Worm (Caenorhabditis elegans): Measurements from ENCODE around the gene C45E5.1.

Gene C45E5.1

DNA sequence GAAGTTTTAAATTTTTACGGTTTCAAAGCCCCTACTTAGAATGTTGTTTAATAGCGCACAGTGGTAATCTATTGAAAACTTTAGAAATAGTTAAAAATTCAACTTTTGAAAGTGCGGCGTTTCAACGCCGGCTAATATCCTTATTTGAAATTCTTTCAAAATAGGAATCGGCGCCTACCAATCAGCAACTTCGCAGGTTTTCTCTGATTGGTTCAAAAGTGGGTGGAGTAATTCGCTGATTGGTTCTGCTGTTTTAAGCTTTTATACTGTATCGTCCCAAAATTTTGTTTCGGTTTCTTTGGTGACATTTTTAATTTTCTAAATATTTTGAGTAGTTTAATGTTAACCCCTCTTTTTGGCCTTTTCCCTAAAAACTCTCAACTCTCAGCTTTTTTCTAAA lies 7.8 kb downstream of the C45E5.1 start:
- TF ChIP-seq him-1 (tag; optimal IDR thresholded peaks at IDR 0.05) = no peak

DNA sequence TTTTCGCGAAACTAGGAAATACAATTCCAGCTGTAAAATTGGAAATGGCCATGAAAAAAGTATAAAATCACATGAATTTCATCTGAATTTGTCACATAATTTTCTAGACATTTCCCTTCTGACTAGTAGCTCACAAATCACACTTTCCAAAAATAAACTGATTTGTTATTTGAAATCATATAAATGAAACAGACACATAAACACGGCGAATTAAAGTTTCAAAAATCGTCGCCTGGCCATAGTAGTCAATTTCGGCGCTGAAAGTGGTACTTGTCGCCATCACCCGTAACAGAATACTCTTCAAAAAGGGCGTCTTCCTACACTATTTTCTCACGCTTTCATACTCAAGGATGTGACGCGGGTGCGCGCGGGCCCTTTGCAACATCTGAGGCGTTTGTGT lies 8.5 kb downstream of the C45E5.1 start:
- TF ChIP-seq W03F9.2 (tag; optimal IDR thresholded peaks at IDR 0.05) (no peak), dao-5 (tag; optimal IDR thresholded peaks at IDR 0.05) (no peak), him-1 (tag; optimal IDR thresholded peaks at IDR 0.05) (no peak)

DNA sequence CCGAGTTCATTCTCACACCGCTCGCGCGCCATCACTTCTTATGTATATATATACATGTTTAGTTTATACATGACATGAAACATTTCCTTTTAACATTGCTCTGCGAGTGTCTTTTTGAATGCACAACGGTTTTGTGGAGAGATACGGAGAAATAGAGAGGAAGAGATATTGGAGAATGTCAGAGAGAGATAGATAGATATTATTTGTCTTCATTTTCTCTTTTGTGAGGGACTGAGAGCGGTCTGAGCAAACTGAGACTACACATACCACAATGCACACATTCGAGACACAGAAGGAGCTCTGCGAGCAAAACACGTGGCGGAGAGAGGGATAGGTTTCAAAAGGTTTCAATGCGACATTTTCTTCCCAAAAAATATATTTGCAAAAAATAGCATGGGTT lies 9.1 kb downstream of the C45E5.1 start:
- no peak for TF ChIP-seq him-1 (tag; optimal IDR thresholded peaks at IDR 0.05)

DNA sequence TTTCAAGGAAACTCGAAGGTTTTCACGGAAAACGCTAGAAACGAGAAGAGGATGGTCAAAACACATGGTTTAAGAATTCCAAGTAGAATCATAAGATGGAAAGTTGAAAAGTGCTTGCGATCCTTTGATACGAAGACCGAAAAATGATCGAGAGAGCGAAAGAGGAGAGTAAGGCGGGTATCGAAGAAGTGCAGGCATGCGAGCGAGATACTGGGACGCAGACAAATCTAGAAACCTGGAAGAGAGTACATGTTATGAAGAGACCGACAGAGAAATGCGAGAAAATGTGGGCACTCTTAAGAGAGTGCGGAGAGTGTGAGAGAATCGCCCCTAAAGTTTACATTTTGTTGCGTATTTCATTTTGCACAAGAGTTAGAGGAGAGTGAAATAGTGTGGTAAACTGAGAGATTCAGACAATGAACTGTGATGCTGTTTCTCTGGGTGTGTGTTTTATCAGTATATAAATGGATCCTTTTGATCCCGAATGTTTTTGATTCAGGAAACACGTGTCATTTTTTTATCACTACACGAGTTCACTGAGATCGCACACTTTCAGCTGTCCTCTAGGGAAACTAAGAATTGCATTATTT lies 9.8 kb downstream of the C45E5.1 start:
- TF ChIP-seq dao-5 (tag; optimal IDR thresholded peaks at IDR 0.05) (no peak), him-1 (tag; optimal IDR thresholded peaks at IDR 0.05) (no peak), W03F9.2 (tag; optimal IDR thresholded peaks at IDR 0.05) (no peak)

DNA sequence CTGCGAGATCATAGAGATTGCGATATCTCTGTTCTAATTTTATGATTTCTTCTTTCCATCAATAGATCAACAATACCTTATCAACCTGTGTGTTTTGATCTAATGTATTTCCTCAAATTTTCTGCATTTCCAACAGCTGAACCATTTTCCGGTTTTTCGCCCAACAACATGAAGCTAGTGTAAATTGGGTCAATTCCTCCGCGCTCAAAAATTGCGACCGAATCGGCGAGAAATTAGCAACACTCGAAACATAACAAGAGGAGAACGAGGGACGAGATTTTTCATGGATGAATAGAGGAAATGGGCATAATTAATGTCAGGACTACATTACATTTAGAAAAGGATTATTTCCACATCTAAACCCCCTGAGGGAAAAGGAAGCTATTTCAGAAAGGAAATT lies 10.6 kb downstream of the C45E5.1 start:
- TF ChIP-seq dao-5 (tag; optimal IDR thresholded peaks at IDR 0.05) (no peak), him-1 (tag; optimal IDR thresholded peaks at IDR 0.05) (no peak), W03F9.2 (tag; optimal IDR thresholded peaks at IDR 0.05) (no peak)

DNA sequence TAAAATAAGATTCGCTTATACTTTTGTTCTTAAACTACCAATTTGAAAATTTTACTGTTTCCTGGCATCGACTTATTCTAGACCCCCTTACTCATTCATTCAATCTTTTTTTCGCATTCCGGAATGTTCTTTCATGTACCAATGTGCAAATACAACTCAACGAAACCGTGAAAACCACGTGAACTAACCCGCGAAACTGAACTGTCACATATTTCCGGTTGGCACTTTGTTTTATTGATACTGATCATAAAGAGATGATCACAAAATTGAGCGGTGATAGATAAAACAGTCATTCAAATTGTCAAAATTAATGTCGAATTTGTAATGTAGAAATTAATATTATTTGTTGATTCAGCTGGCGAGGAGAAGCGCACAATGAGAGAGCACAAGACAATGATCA lies 11.7 kb downstream of the C45E5.1 start:
- TF ChIP-seq dao-5 (tag; optimal IDR thresholded peaks at IDR 0.05) = no peak
- TF ChIP-seq W03F9.2 (tag; optimal IDR thresholded peaks at IDR 0.05) = no peak
- TF ChIP-seq him-1 (tag; optimal IDR thresholded peaks at IDR 0.05) = no peak

DNA sequence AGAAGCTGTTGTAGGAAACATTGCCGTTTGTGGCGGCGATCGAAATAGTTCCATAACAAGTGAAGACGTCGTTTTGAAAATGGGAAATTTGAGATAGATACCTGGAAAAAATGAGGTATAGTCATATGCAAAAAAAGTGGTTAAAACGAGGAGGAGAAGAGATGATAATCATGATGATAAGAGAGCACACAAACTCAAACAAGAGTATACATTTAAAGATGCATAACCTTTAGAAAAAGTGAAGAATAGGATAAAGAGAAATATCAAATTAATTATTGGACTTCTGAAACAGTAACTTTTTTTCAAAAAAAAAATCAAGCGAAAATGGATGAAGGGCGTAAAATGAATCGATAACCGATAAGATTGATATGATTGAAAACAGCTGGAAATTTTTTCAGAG lies 13.6 kb downstream of the C45E5.1 start, which contains the start of gene nhr-46:
TSS of gene nhr-46 (minus strand) at position 101 of the 400 bp plus-strand sequence.
- no peak for TF ChIP-seq dao-5 (tag; optimal IDR thresholded peaks at IDR 0.05)
- TF ChIP-seq W03F9.2 (tag; optimal IDR thresholded peaks at IDR 0.05) = no peak
- TF ChIP-seq him-1 (tag; optimal IDR thresholded peaks at IDR 0.05) = no peak

DNA sequence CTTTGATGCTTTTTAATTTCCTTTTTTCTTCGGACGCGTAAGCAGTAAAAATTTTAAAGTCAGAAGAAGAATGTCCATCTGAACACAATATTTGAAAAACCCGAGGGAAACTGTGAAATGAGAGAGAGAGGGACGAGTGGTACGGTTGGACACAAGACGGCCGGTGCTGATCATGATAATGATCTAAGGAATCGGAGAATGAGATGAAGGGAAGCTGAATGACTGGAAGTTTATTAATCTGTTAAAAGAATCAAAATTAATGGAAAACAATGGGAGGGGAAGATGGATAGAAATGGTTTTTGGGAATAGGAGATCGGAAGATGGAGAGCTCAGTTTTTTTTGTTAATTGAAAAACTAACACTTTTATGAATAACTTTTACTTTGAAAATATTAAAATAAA lies 14.5 kb downstream of the C45E5.1 start:
- TF ChIP-seq W03F9.2 (tag; optimal IDR thresholded peaks at IDR 0.05) = no peak
- TF ChIP-seq him-1 (tag; optimal IDR thresholded peaks at IDR 0.05) = no peak
- no peak for TF ChIP-seq dao-5 (tag; optimal IDR thresholded peaks at IDR 0.05)

DNA sequence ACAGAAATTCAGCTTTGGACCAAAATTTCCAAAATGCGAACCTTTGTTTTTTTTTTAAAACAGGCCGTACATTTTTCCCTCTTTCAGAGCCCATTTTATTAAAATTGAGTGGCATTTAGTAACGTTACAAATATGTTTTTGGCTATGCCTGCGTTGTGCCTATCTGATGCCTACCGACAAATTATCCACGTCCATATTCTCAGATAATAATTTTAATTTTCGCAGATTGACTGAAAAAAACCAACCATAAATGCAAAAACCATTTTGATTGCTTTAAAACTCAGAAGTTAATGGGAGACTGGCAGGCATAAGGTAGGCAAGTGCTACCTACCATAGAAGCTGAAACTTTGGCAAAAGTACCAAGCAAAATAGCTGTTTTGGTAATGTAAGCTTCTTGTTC lies 16.5 kb downstream of the C45E5.1 start:
- TF ChIP-seq W03F9.2 (tag; optimal IDR thresholded peaks at IDR 0.05) (no peak), him-1 (tag; optimal IDR thresholded peaks at IDR 0.05) (no peak), dao-5 (tag; optimal IDR thresholded peaks at IDR 0.05) (no peak)

DNA sequence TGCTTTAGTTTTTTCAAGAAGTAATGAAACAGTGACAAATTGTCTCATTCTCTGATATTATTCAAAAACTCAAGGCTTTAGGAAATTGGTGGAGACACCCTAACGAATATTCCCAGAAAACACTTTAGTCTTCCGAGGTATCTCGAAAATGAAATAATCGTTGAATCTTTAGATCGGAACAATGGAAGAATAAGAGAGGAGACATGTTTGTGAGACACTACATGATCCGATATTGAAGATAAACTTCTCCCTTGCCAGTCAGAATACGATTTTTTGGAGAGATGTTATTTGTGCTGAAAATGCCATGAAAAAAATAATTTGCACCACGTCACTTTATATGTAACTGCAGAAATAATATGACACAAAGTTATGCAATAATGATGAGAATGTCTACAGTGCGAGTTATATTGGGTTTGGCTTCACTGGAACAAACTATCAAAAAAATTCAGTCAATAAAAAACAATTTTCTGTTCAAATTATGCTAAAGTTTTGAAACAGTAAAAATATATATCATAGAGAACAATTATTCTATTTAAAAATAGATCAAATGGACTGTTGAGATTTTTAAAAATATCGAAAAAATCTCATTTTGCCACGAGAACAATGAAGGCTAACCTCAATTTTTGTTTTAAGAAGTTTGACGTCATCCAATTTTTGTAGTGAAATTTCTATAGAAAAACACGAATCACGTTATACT lies 17.2 kb downstream of the C45E5.1 start:
- TF ChIP-seq him-1 (tag; optimal IDR thresholded peaks at IDR 0.05) = no peak
- TF ChIP-seq W03F9.2 (tag; optimal IDR thresholded peaks at IDR 0.05) = no peak
- TF ChIP-seq dao-5 (tag; optimal IDR thresholded peaks at IDR 0.05) = no peak

DNA sequence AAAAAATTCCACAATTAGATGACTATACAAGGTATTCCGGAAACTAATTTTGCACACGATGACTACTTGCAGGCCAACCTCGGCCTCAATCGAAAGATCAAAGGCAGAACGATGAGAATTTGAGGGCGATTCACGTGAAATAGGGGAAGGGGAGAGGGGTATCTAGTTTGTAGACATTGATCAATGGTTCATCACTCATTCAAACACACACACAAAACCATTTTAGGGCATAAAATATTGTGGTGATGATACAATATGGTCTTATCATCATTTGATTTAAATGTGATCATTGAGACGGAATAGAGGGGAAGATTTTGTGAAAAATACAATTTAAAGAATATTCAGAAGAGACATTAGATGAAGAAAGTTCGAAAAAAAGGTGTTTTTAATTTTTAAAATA lies 18.6 kb downstream of the C45E5.1 start:
- TF ChIP-seq dao-5 (tag; optimal IDR thresholded peaks at IDR 0.05) = no peak
- no peak for TF ChIP-seq him-1 (tag; optimal IDR thresholded peaks at IDR 0.05)
- TF ChIP-seq W03F9.2 (tag; optimal IDR thresholded peaks at IDR 0.05) = no peak

DNA sequence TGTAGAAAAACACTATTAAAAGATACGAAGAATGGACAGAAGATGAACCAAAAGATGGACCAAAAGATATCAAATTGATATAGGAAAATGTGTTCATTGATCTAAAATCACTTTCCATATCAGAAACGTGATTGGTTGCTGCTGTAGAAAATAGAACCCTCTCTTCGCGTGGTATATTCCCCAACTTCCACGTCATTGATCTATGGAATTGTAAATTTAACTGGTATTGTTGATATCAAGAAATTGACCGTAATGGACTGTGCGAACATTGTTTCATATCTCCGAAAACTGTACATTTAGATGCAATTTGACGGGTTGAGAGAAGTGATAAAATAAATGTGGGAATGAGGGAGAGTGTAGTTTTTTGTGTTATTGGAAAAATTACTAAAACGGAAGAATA lies 20.2 kb downstream of the C45E5.1 start:
- no peak for TF ChIP-seq dao-5 (tag; optimal IDR thresholded peaks at IDR 0.05)
- no peak for TF ChIP-seq him-1 (tag; optimal IDR thresholded peaks at IDR 0.05)
- no peak for TF ChIP-seq W03F9.2 (tag; optimal IDR thresholded peaks at IDR 0.05)

DNA sequence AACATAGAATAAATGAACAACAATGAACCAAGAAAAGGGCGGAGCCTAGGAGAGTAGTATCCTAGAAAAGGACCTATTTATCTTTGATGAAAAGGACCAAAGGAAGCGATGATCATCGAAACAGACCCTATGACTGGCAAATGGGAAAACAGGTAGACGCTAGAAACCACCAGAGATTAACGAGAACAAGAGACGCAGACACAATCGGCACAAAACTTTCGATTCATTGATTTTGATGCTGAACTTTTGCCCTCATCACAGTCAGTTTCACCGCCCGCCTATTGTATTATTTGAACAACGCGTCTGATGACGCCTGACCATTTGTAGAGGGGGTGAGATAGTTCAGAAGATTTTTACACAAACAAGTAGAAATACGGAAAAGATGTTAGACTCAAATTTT lies 21.4 kb downstream of the C45E5.1 start:
- TF ChIP-seq him-1 (tag; optimal IDR thresholded peaks at IDR 0.05) (no peak), W03F9.2 (tag; optimal IDR thresholded peaks at IDR 0.05) (no peak)

DNA sequence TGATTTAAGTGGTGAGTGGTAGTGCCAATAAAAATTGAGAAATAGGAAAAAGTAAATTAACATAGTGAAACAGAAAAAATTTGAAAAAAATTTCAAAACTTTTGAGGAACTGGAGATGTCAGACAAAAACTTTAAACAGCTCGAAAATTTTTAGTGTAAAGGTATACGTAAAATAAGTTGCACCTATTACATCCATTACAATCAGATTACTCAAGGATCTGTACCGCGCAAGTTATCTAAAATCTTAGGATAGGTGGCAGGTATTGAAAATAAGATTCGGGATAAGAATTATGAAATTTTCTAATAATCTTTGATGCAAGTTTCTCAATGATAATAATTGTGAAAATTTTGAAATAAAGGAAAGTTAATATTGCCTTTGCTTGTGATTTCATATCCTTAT lies 22.6 kb downstream of the C45E5.1 start:
- TF ChIP-seq W03F9.2 (tag; optimal IDR thresholded peaks at IDR 0.05) (no peak), him-1 (tag; optimal IDR thresholded peaks at IDR 0.05) (no peak), dao-5 (tag; optimal IDR thresholded peaks at IDR 0.05) (no peak)

DNA sequence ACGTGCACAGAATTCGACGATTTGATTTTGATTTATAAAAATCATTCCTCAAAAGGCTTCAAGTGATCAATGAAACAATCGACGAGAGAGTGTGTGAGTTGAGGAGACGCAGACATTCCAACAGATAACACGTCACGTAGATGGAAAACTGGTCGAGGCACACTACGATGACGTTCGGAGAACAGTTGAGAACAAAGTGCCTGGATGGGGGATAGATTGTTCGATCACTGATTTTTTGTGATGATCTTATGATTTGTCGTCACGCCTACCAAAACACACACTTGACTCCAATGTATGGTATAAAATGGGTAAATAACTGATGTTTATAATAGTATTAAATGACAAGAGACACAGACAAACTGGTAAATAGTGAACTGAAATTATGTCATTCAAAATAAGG lies 34.1 kb downstream of the C45E5.1 start:
- TF ChIP-seq dao-5 (tag; optimal IDR thresholded peaks at IDR 0.05) (no peak), W03F9.2 (tag; optimal IDR thresholded peaks at IDR 0.05) (no peak), him-1 (tag; optimal IDR thresholded peaks at IDR 0.05) (no peak)

Data from whole organism, L4/young adult.